Worm (Caenorhabditis elegans): Measurements from ENCODE around the gene ndub-6.

The ndub-6 gene

DNA sequence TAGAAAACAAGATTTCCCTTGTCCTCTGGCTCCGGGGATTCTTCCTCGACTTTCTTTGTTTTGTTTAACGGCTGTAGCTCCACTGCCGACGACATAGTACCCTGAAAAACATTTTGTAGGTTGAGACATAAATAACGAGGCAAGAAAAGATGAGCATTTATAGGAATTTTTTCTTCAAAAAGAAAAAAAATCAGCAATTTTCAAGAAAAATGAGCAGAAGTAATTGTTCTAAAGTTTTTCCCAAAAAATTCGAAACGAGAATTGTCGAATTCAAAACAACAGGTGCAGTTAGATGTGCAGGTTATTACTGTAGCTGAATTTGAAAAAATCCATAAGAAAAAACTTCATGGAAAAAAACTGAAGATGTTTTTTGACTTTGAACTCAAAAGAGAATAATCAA lies 3.2 kb downstream of the ndub-6 start, which contains the start of gene ent-1:
TSS of gene ent-1 (minus strand) at position 101 of the 400 bp plus-strand sequence.
- TF ChIP-seq B0310.2 (tag; optimal IDR thresholded peaks at IDR 0.05) (no peak), sea-1 (GFP tag; conservative IDR thresholded peaks at IDR 0.05) (no peak), ceh-36 (tag; optimal IDR thresholded peaks at IDR 0.05) (no peak), aly-1 (tag; optimal IDR thresholded peaks at IDR 0.05) (no peak), F13C5.2 (tag; optimal IDR thresholded peaks at IDR 0.05) (no peak), ama-1 (optimal IDR thresholded peaks at IDR 0.05) (no peak), flt-1 (GFP tag; IDR thresholded peaks at IDR 0.05) (no peak), tra-4 (tag; optimal IDR thresholded peaks at IDR 0.05) (no peak), tbx-37 (GFP tag; conservative IDR thresholded peaks at IDR 0.05) (no peak)

DNA sequence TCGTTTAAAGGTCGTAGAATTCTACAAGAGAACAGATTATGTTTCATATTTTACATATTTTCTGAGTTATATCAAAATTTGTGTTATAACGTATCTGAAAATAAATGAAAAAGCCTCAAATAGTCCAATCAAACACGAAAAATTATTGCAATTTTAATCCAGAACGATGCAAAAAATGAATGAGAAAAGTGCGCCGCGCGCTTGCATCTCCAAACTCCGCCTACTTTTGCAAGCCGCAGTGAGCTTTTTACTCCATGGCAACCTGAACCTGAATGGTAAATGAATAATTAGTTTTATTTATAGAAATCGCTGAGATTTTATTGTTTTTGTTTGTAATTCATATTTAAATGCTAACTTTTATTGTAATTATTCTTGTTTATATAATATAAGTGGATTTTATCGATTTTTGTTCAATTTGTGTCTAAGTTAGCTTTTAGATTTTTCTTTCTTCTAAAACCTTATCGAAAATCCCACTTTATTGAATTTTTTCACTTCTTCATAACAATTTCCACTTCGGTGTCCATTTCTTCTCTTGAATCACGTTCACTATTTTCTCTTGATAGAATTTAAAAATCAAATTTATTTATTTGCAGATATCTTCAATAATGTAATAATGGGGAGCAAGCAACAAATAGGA lies 4.1 kb downstream of the ndub-6 start, which contains the start of gene ZK809.5:
TSS of gene ZK809.5 (plus strand) at position 587 of the 637 bp plus-strand sequence.
- TF ChIP-seq ama-1 (optimal IDR thresholded peaks at IDR 0.05) (no peak), hnd-1 (tag; optimal IDR thresholded peaks at IDR 0.05) (no peak), scrt-1 (GFP tag; IDR thresholded peaks at IDR 0.05) (no peak), B0310.2 (tag; optimal IDR thresholded peaks at IDR 0.05) (no peak), ceh-36 (tag; optimal IDR thresholded peaks at IDR 0.05) (no peak), ets-7 (tag; optimal IDR thresholded peaks at IDR 0.05) (no peak), tbx-37 (GFP tag; conservative IDR thresholded peaks at IDR 0.05) (no peak), hmbx-1 (tag; optimal IDR thresholded peaks at IDR 0.05) (no peak), hmg-4 (GFP tag; optimal IDR thresholded peaks at IDR 0.05) (no peak), ceh-13 (GFP tag; optimal IDR thresholded peaks at IDR 0.05) (no peak), sea-1 (GFP tag; conservative IDR thresholded peaks at IDR 0.05) (no peak), aly-1 (tag; optimal IDR thresholded peaks at IDR 0.05) (no peak), flt-1 (GFP tag; IDR thresholded peaks at IDR 0.05) (no peak), tra-4 (tag; optimal IDR thresholded peaks at IDR 0.05) (no peak), tbx-11 (GFP tag; IDR thresholded peaks at IDR 0.05) (no peak), F13C5.2 (tag; optimal IDR thresholded peaks at IDR 0.05) (no peak), pes-1 (GFP tag; IDR thresholded peaks at IDR 0.05) (no peak)

DNA sequence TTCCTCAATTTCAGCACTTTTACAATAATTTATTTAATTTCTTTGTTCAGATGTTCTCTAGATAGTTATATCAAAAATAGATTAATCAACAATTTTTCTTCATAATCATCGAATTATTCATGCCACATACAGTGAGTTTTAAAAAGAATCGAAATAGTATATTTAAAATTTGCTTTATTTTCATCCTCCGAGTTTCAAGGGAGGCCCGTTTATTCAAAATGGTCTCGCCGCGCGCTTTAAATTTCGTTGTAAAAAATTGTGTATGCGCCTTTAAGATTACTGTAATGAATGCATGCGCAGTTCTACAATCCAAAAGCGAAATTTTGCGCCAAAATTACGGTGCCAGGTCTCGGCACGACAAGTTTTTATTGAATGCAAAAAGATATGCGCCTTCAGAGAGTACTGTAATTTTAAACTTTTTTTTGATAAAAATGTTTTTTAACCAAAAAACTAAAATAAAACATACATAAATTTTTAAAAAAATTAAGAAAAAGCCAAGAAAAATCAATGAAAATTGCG lies 7.7 kb downstream of the ndub-6 start, which contains the start of gene ZK792.1:
TSS of gene ZK792.1 (plus strand) at position 51 of the 519 bp plus-strand sequence.
- TF ChIP-seq B0310.2 (tag; optimal IDR thresholded peaks at IDR 0.05): no peak
- no peak for TF ChIP-seq pes-1 (GFP tag; IDR thresholded peaks at IDR 0.05)
- no peak for TF ChIP-seq hmbx-1 (tag; optimal IDR thresholded peaks at IDR 0.05)
- no peak for TF ChIP-seq ceh-36 (tag; optimal IDR thresholded peaks at IDR 0.05)

DNA sequence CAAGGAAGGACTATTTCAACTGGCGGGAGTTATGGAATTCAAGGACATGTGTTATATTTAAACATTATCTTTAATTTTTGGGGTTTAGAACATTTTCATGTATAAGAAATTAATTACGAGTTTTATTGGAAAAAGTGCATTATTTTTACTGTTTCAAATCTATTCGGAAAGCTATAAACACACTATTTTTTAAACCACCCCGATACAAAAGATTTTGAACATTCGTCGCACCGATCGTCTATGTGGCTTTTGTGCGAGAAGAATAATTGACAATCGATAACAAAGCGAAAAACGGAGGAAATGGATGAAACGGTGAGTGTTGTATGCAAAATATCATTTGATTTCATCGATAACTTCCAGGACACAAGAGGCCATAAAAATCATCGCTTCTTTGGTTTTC lies 12.8 kb downstream of the ndub-6 start, which contains the start of gene ZK809.9:
TSS of gene ZK809.9 (plus strand) at position 301 of the 400 bp plus-strand sequence.
- TF ChIP-seq hmg-4 (GFP tag; optimal IDR thresholded peaks at IDR 0.05): no peak
- TF ChIP-seq tbx-11 (GFP tag; IDR thresholded peaks at IDR 0.05): no peak
- TF ChIP-seq pes-1 (GFP tag; IDR thresholded peaks at IDR 0.05): no peak
- TF ChIP-seq tbx-37 (GFP tag; conservative IDR thresholded peaks at IDR 0.05): no peak
- TF ChIP-seq flt-1 (GFP tag; IDR thresholded peaks at IDR 0.05): no peak
- TF ChIP-seq ceh-36 (tag; optimal IDR thresholded peaks at IDR 0.05): no peak
- TF ChIP-seq ceh-13 (GFP tag; optimal IDR thresholded peaks at IDR 0.05): no peak
- no peak for TF ChIP-seq tra-4 (tag; optimal IDR thresholded peaks at IDR 0.05)
- no peak for TF ChIP-seq ets-7 (tag; optimal IDR thresholded peaks at IDR 0.05)

DNA sequence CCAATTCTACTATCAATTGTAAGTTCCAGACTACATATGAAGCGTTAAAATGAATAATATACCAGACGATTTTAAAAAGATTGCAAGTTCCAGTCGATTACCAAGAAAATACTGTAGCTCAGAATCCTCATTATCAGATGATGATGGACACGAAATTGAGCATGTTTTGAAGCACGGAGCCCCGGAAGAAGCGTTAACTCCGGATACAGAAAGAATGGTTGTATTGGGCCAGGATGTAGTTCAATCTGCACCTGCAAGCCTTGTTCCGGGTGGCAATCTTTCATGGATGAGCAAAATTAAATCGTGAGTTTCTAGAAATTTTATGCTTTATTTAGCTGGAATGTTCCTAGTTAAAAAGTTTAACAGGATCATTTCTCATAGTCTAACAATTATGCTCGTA lies 15.8 kb downstream of the ndub-6 start, which contains the start of gene atg-4.2:
TSS of gene atg-4.2 (plus strand) at position 24 of the 400 bp plus-strand sequence.
- no peak for TF ChIP-seq tra-4 (tag; optimal IDR thresholded peaks at IDR 0.05)
- TF ChIP-seq B0310.2 (tag; optimal IDR thresholded peaks at IDR 0.05): no peak
- no peak for TF ChIP-seq scrt-1 (GFP tag; IDR thresholded peaks at IDR 0.05)
- TF ChIP-seq F13C5.2 (tag; optimal IDR thresholded peaks at IDR 0.05): no peak
- no peak for TF ChIP-seq sea-1 (GFP tag; conservative IDR thresholded peaks at IDR 0.05)
- TF ChIP-seq ets-7 (tag; optimal IDR thresholded peaks at IDR 0.05): no peak

DNA sequence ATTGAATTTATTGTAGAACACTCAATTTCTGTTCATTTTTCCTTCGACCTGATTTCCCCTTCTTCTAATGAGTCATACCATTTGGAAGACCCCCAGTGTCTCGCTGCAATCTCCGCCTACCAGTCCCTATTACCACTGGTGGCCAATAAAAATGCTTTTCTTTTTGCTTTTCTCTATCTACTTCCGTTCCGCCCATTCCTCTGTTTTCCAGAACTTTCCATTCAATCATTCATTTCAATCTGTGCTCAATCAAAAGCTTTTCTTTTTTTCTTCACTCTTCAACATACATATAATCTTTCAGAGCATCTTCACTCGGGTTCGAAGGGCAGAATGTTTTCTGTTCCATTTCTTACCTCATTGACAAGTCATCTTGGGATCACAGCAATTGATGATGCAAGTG lies 21.3 kb downstream of the ndub-6 start, which contains the start of gene inx-8:
TSS of gene inx-8 (plus strand) at position 301 of the 400 bp plus-strand sequence.
- no peak for TF ChIP-seq pes-1 (GFP tag; IDR thresholded peaks at IDR 0.05)
- TF ChIP-seq tbx-37 (GFP tag; conservative IDR thresholded peaks at IDR 0.05): no peak
- no peak for TF ChIP-seq F13C5.2 (tag; optimal IDR thresholded peaks at IDR 0.05)
- no peak for TF ChIP-seq ceh-36 (tag; optimal IDR thresholded peaks at IDR 0.05)
- no peak for TF ChIP-seq scrt-1 (GFP tag; IDR thresholded peaks at IDR 0.05)
- no peak for TF ChIP-seq hmg-4 (GFP tag; optimal IDR thresholded peaks at IDR 0.05)
- TF ChIP-seq sea-1 (GFP tag; conservative IDR thresholded peaks at IDR 0.05): no peak
- no peak for TF ChIP-seq hnd-1 (tag; optimal IDR thresholded peaks at IDR 0.05)
- no peak for TF ChIP-seq tra-4 (tag; optimal IDR thresholded peaks at IDR 0.05)
- TF ChIP-seq tbx-11 (GFP tag; IDR thresholded peaks at IDR 0.05): no peak
- no peak for TF ChIP-seq ama-1 (optimal IDR thresholded peaks at IDR 0.05)
- TF ChIP-seq hmbx-1 (tag; optimal IDR thresholded peaks at IDR 0.05): no peak
- TF ChIP-seq ceh-13 (GFP tag; optimal IDR thresholded peaks at IDR 0.05): no peak
- no peak for TF ChIP-seq ets-7 (tag; optimal IDR thresholded peaks at IDR 0.05)
- TF ChIP-seq B0310.2 (tag; optimal IDR thresholded peaks at IDR 0.05): no peak
- no peak for TF ChIP-seq flt-1 (GFP tag; IDR thresholded peaks at IDR 0.05)
- TF ChIP-seq aly-1 (tag; optimal IDR thresholded peaks at IDR 0.05): no peak

DNA sequence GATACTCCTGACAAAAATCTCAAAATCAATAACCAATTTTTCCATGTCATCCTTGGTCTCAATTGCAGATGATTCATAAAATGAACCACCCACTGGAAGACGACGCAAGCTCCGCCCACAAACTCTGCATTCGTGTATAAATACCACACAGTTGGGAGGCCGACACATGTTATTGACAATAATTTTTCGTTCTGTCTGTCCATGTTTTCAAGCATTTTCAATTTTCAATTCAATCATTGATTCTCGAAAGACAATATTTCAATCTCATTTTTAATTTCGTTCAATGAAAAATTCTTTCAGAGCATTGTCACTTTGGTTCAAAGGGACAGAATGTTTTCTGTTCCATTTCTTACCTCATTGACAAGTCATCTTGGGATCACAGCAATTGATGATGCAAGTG lies 23.9 kb downstream of the ndub-6 start, which contains the start of gene inx-9:
TSS of gene inx-9 (plus strand) at position 301 of the 400 bp plus-strand sequence.
- TF ChIP-seq ceh-36 (tag; optimal IDR thresholded peaks at IDR 0.05) (no peak), flt-1 (GFP tag; IDR thresholded peaks at IDR 0.05) (no peak), pes-1 (GFP tag; IDR thresholded peaks at IDR 0.05) (no peak), ama-1 (optimal IDR thresholded peaks at IDR 0.05) (no peak), B0310.2 (tag; optimal IDR thresholded peaks at IDR 0.05) (no peak), tbx-11 (GFP tag; IDR thresholded peaks at IDR 0.05) (no peak), sea-1 (GFP tag; conservative IDR thresholded peaks at IDR 0.05) (no peak), ceh-13 (GFP tag; optimal IDR thresholded peaks at IDR 0.05) (no peak), tra-4 (tag; optimal IDR thresholded peaks at IDR 0.05) (no peak), aly-1 (tag; optimal IDR thresholded peaks at IDR 0.05) (no peak), hmg-4 (GFP tag; optimal IDR thresholded peaks at IDR 0.05) (no peak), hmbx-1 (tag; optimal IDR thresholded peaks at IDR 0.05) (no peak), F13C5.2 (tag; optimal IDR thresholded peaks at IDR 0.05) (no peak), scrt-1 (GFP tag; IDR thresholded peaks at IDR 0.05) (no peak), hnd-1 (tag; optimal IDR thresholded peaks at IDR 0.05) (no peak), ets-7 (tag; optimal IDR thresholded peaks at IDR 0.05) (no peak), tbx-37 (GFP tag; conservative IDR thresholded peaks at IDR 0.05) (no peak)

All from whole organism, early embryonic.